Fruit fly (Drosophila melanogaster) Kc167 (cell line): ENCODE data around the gene CG32536.

Experiments used
- h ChIP-seq: fragments of >200 bp; optimal IDR thresholded peaks from 3 replicates; lab custom pipeline; 2018; ENCODE audit warnings: missing external identifiers
- psq ChIP-seq: fragments of >200 bp; optimal IDR thresholded peaks from 2 replicates; lab custom pipeline; 2017; ENCODE audit warnings: missing external identifiers

DNA sequence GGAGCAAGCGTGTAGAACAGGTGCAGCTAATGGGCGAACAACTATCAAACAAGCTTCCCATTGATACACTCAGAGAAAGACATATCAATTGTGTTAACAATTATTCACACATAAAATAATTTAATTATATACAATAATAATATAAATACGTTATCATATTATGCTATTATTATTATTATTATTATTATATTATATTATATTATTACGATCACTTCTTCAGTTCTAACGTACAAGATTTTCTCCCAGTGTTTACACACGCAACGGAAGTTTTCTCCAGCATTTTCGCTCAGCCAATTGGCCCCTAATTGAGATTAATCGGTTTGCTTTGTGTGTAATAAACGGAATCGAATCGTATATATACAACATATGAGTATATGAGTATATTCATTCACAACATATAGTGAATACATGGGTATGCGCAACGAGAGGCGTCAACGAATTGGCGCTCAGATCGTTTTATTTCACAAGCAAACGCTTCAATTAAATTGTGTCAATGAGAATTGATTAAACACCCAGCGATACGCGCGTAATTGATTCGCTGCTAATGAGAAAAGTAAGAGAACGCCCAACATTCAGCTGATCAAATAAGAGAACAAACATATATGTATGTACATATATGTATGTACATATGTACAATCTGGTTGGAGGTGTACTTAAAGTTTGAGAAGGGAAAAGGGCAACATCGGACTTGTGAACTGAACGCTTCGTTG, 40.5 kb upstream of the CG32536 start:
- TF ChIP-seq h (lab: Kevin White, UChicago) (no peak), psq (lab: Kevin White, UChicago) (no peak)
